Worm (Caenorhabditis elegans) whole organism, L4 larva: ENCODE data around the gene ugt-14.

Source experiments
- aha-1 ChIP-seq: fragments of 150-350 bp; peaks from one replicate; lab custom pipeline; 2014; ENCODE audit warnings: missing biosample characterization, missing genetic modification characterization
- nhr-111 ChIP-seq: fragments of 200-800 bp; sonication (Bioruptor generic); optimal IDR thresholded peaks from 2 replicates; lab custom pipeline; 2018; ENCODE audit warnings: mild to moderate bottlenecking, missing genetic modification characterization, missing compliant biosample characterization
- nhr-77 ChIP-seq: fragments of 150-350 bp; optimal IDR thresholded peaks from 2 replicates; lab custom pipeline; 2014; ENCODE audit warnings: missing biosample characterization, missing genetic modification characterization
- snpc-4 ChIP-seq: fragments of 150-350 bp; optimal IDR thresholded peaks from 2 replicates; lab custom pipeline; 2014; ENCODE audit warnings: missing biosample characterization, missing genetic modification characterization
- ztf-11 ChIP-seq: fragments of 150-350 bp; optimal IDR thresholded peaks from 2 replicates; lab custom pipeline; 2014; ENCODE audit warnings: missing biosample characterization, missing genetic modification characterization

ce11 chrV:4905953-4906352 lies at the start of gene ugt-14:
- TF ChIP-seq snpc-4 (tag; lab: Kevin White, UChicago) (no peak), nhr-111 (GFP tag; lab: Kevin White, UChicago) (no peak), nhr-77 (no peak), aha-1 (tag; lab: Kevin White, UChicago) (no peak), ztf-11 (tag; lab: Kevin White, UChicago) (no peak)
